Worm (Caenorhabditis elegans) whole organism, early embryonic: ENCODE results near the gene T10B5.3.

Source experiments
- B0310.2 ChIP-seq: sonication (generic microtip); optimal IDR thresholded peaks from 2 replicates; lab custom pipeline; 2016; ENCODE audit warnings: mild to moderate bottlenecking, missing genetic modification characterization, missing compliant biosample characterization
- ama-1 ChIP-seq: fragments of 150-350 bp; optimal IDR thresholded peaks from 2 replicates; lab custom pipeline; 2014
- ets-7 ChIP-seq: sonication (generic microtip); optimal IDR thresholded peaks from 2 replicates; lab custom pipeline; 2016; ENCODE audit warnings: missing genotype, missing genetic modification characterization, missing compliant biosample characterization
- flt-1 ChIP-seq: fragments of 200-800 bp; sonication (Bioruptor generic); IDR thresholded peaks from 2 replicates; pipeline ENCODE4 v1.3.6; 2022; ENCODE audit warnings: missing genetic modification characterization, missing compliant biosample characterization
- hmg-4 ChIP-seq: fragments of 200-800 bp; sonication (Bioruptor generic); optimal IDR thresholded peaks from 2 replicates; lab custom pipeline; 2018; ENCODE audit warnings: mild to moderate bottlenecking, missing genetic modification characterization, missing compliant biosample characterization
- hnd-1 ChIP-seq: sonication (generic microtip); optimal IDR thresholded peaks from 2 replicates; lab custom pipeline; 2016; ENCODE audit warnings: missing genetic modification characterization, missing compliant biosample characterization
- pes-1 ChIP-seq: fragments of 200-800 bp; sonication (Bioruptor generic); IDR thresholded peaks from 2 replicates; pipeline ENCODE4 v1.3.6; 2022; ENCODE audit warnings: missing genetic modification reagents, missing genetic modification characterization, missing compliant biosample characterization

DNA sequence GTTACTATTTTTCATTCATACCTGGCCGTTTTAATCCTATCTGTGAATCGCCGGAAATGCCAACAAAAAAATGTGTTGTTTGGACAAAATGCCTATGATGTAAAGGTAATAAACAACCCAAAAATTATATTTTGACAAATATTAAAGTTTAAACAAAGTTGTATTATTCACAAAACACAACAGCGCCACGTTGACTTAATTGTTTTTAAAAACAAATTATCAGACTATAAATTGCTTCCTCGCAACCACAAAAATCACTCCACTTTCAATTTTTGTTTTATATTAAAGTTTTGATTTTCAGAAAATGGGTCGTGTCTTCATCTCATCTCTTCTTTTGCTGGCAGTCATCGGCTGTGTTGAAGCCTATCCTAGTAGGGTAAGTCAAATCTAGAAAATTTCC lies 37.8 kb upstream of the T10B5.3 start, which contains the start of gene Y32G9A.5:
- TF ChIP-seq ama-1 (lab: Kevin White, UChicago) (no peak), B0310.2 (tag; lab: Kevin White, UChicago) (no peak), pes-1 (GFP tag; lab: Robert Waterston, UW) (no peak), flt-1 (no peak), hnd-1 (tag; lab: Kevin White, UChicago) (no peak), hmg-4 (GFP tag; lab: Kevin White, UChicago) (no peak), ets-7 (tag; lab: Kevin White, UChicago) (no peak)
